Worm (Caenorhabditis elegans) whole organism, early embryonic: Measurements from ENCODE around the gene F19B6.1.

ENCODE experiments used
- B0310.2 ChIP-seq: sonication (generic microtip); optimal IDR thresholded peaks from 2 replicates; lab custom pipeline; 2016; ENCODE audit warnings: mild to moderate bottlenecking, missing genetic modification characterization, missing compliant biosample characterization
- F13C5.2 ChIP-seq: sonication (generic microtip); optimal IDR thresholded peaks from 2 replicates; lab custom pipeline; 2017; ENCODE audit warnings: mild to moderate bottlenecking, missing genetic modification characterization, inconsistent platforms, missing compliant biosample characterization
- aly-1 ChIP-seq: sonication (generic microtip); optimal IDR thresholded peaks from 2 replicates; lab custom pipeline; 2016; ENCODE audit warnings: missing genetic modification characterization, missing compliant biosample characterization
- ama-1 ChIP-seq: fragments of 150-350 bp; optimal IDR thresholded peaks from 2 replicates; lab custom pipeline; 2014
- ceh-13 ChIP-seq: fragments of 200-800 bp; sonication (Bioruptor generic); optimal IDR thresholded peaks from 2 replicates; lab custom pipeline; 2018; ENCODE audit warnings: mild to moderate bottlenecking, missing genetic modification characterization, missing compliant biosample characterization
- ceh-36 ChIP-seq: sonication (generic microtip); optimal IDR thresholded peaks from 2 replicates; lab custom pipeline; 2016; ENCODE audit warnings: missing genetic modification characterization, inconsistent platforms, missing compliant biosample characterization
- ets-7 ChIP-seq: sonication (generic microtip); optimal IDR thresholded peaks from 2 replicates; lab custom pipeline; 2016; ENCODE audit warnings: missing genotype, missing genetic modification characterization, missing compliant biosample characterization
- flt-1 ChIP-seq: fragments of 200-800 bp; sonication (Bioruptor generic); IDR thresholded peaks from 2 replicates; pipeline ENCODE4 v1.3.6; 2022; ENCODE audit warnings: missing genetic modification characterization, missing compliant biosample characterization
- hmbx-1 ChIP-seq: sonication (generic microtip); optimal IDR thresholded peaks from 2 replicates; lab custom pipeline; 2016; ENCODE audit warnings: mild to moderate bottlenecking, missing genetic modification characterization, missing compliant biosample characterization
- hmg-4 ChIP-seq: fragments of 200-800 bp; sonication (Bioruptor generic); optimal IDR thresholded peaks from 2 replicates; lab custom pipeline; 2018; ENCODE audit warnings: mild to moderate bottlenecking, missing genetic modification characterization, missing compliant biosample characterization
- hnd-1 ChIP-seq: sonication (generic microtip); optimal IDR thresholded peaks from 2 replicates; lab custom pipeline; 2016; ENCODE audit warnings: missing genetic modification characterization, missing compliant biosample characterization
- pes-1 ChIP-seq: fragments of 200-800 bp; sonication (Bioruptor generic); IDR thresholded peaks from 2 replicates; pipeline ENCODE4 v1.3.6; 2022; ENCODE audit warnings: missing genetic modification reagents, missing genetic modification characterization, missing compliant biosample characterization
- scrt-1 ChIP-seq: fragments of 200-800 bp; sonication (Bioruptor generic); IDR thresholded peaks from 2 replicates; pipeline ENCODE4 v1.3.6; 2022; ENCODE audit warnings: missing genetic modification characterization, missing compliant biosample characterization
- sea-1 ChIP-seq: fragments of 200-800 bp; sonication (Bioruptor generic); conservative IDR thresholded peaks from 2 replicates; pipeline ENCODE4 v1.3.6; 2022; ENCODE audit warnings: missing genetic modification characterization, missing compliant biosample characterization
- tbx-11 ChIP-seq: fragments of 200-800 bp; sonication (Bioruptor generic); IDR thresholded peaks from 2 replicates; pipeline ENCODE4 v1.3.6; 2022; ENCODE audit warnings: missing genetic modification characterization, missing compliant biosample characterization
- tbx-37 ChIP-seq: fragments of 200-800 bp; sonication (Bioruptor generic); conservative IDR thresholded peaks from 2 replicates; pipeline ENCODE4 v1.3.6; 2022; ENCODE audit warnings: missing genetic modification reagents, missing genetic modification characterization, missing compliant biosample characterization
- tra-4 ChIP-seq: sonication (generic microtip); optimal IDR thresholded peaks from 2 replicates; lab custom pipeline; 2017; ENCODE audit warnings: missing genetic modification characterization, missing compliant biosample characterization

Gene F19B6.1

DNA sequence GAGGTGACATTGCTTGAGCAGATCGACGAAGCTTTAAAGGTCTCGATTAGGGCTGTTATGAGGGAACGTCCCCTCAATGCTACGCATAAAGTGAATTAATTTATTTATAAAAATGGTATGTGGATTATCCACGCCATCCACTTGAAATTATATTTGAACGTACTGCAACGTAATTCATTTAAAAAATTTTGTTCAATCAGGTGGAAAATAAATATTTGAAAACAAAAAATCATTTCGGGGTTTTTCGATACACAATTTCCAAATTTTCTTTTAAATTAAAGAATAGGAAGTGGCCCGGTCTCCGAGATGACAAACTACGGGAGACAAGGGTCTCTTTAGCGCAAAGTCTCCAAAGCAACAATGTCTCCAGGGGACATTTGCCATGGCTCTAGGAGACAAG lies 24.3 kb downstream of the F19B6.1 start, which contains the start of gene oac-58:
Gene oac-58, minus strand, starts transcription at position 101 of the 400 bp plus-strand sequence.
- TF ChIP-seq ceh-36 (tag; lab: Kevin White, UChicago) (no peak), flt-1 (no peak), hnd-1 (tag; lab: Kevin White, UChicago) (no peak), ama-1 (no peak), pes-1 (no peak), sea-1 (GFP tag; lab: Robert Waterston, UW) (no peak), tbx-37 (no peak), F13C5.2 (tag; lab: Kevin White, UChicago) (no peak), ceh-13 (GFP tag; lab: Kevin White, UChicago) (no peak), ets-7 (tag; lab: Kevin White, UChicago) (no peak), tra-4 (tag; lab: Kevin White, UChicago) (no peak), tbx-11 (GFP tag; lab: Robert Waterston, UW) (no peak), aly-1 (tag; lab: Kevin White, UChicago) (no peak), hmg-4 (GFP tag; lab: Kevin White, UChicago) (no peak), hmbx-1 (tag; lab: Kevin White, UChicago) (no peak), scrt-1 (GFP tag; lab: Robert Waterston, UW) (no peak), B0310.2 (tag; lab: Kevin White, UChicago) (no peak)

DNA sequence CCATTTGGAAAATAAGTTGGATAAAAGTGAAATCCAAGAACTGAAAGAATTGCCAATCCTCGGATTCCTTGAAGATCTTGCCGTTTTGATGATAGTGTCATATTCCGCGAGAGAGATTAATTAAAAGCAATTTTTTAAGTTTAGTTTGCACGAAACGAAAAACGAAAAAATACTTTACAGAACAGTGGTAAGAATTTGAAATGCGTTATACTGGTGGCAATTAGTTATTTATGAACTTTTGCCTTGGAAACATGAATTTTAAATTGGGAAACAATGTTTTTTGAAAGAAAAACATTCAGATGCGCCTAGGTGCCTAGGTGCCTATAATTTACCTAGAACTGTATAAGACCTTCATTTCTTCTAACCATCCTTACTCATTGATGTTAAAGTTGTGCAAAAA lies 28.2 kb downstream of the F19B6.1 start, which contains the start of gene oac-57:
Gene oac-57, minus strand, starts transcription at position 101 of the 400 bp plus-strand sequence.
- TF ChIP-seq tra-4 (tag; lab: Kevin White, UChicago) (no peak), tbx-11 (GFP tag; lab: Robert Waterston, UW) (no peak), pes-1 (no peak), sea-1 (GFP tag; lab: Robert Waterston, UW) (no peak), B0310.2 (tag; lab: Kevin White, UChicago) (no peak), ama-1 (no peak), hmbx-1 (tag; lab: Kevin White, UChicago) (no peak), tbx-37 (no peak), aly-1 (tag; lab: Kevin White, UChicago) (no peak), flt-1 (no peak), hnd-1 (tag; lab: Kevin White, UChicago) (no peak), F13C5.2 (tag; lab: Kevin White, UChicago) (no peak), ceh-36 (tag; lab: Kevin White, UChicago) (no peak), scrt-1 (GFP tag; lab: Robert Waterston, UW) (no peak), ceh-13 (GFP tag; lab: Kevin White, UChicago) (no peak)

DNA sequence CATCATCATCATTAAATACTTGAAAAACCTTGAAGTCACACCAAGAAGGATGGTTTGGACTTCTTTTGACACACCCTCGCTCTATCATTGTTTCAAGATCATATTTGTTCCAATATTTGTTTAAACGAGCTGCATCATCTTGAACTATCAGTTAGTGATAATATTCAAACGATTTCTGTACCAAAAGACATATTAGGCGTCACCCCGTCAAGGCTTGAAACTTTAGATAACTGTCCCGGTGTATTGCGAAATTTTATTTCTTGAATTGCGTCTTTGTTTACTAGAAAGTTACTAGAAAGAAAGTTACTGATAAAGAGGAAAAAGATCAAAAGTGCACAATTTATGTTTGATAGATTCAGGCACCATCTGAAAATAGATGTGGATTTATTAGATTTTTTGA lies 29.9 kb downstream of the F19B6.1 start:
- TF ChIP-seq pes-1 (no peak), tra-4 (tag; lab: Kevin White, UChicago) (no peak), ceh-36 (tag; lab: Kevin White, UChicago) (no peak), hmg-4 (GFP tag; lab: Kevin White, UChicago) (no peak), aly-1 (tag; lab: Kevin White, UChicago) (no peak), B0310.2 (tag; lab: Kevin White, UChicago) (no peak), flt-1 (no peak), ceh-13 (GFP tag; lab: Kevin White, UChicago) (no peak), hnd-1 (tag; lab: Kevin White, UChicago) (no peak), ets-7 (tag; lab: Kevin White, UChicago) (no peak), scrt-1 (GFP tag; lab: Robert Waterston, UW) (no peak), sea-1 (GFP tag; lab: Robert Waterston, UW) (no peak), tbx-11 (GFP tag; lab: Robert Waterston, UW) (no peak), tbx-37 (no peak), hmbx-1 (tag; lab: Kevin White, UChicago) (no peak)

DNA sequence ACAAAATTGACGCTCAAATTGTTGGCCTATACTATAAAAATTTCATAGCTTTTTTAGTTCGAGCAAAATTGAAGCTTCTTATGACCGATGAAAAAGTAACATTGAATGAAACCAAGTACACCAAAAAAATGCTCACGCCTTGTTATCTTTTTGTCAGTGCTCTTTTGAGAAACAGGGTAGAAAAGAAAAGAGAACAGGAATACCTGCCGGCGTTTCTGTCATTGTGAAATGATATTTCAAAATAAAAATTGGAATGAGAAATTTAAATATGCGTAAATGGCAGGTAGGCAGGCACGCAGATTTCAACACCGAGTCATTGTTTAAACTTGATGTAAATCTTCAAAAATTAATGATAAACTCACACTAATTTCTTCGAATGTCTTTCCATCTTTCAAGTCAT lies 31.1 kb downstream of the F19B6.1 start:
- no peak for TF ChIP-seq hnd-1 (tag; lab: Kevin White, UChicago)
- TF ChIP-seq hmg-4 (GFP tag; lab: Kevin White, UChicago): no peak
- TF ChIP-seq tbx-37: no peak
- TF ChIP-seq tra-4 (tag; lab: Kevin White, UChicago): no peak
- TF ChIP-seq hmbx-1 (tag; lab: Kevin White, UChicago): no peak
- TF ChIP-seq ceh-36 (tag; lab: Kevin White, UChicago): no peak
- no peak for TF ChIP-seq flt-1
- no peak for TF ChIP-seq ama-1
- no peak for TF ChIP-seq F13C5.2 (tag; lab: Kevin White, UChicago)
- TF ChIP-seq B0310.2 (tag; lab: Kevin White, UChicago): no peak
- no peak for TF ChIP-seq scrt-1 (GFP tag; lab: Robert Waterston, UW)
- no peak for TF ChIP-seq ceh-13 (GFP tag; lab: Kevin White, UChicago)
- TF ChIP-seq aly-1 (tag; lab: Kevin White, UChicago): no peak

ce11 chrIV:12302885-12303284 lies 33.0 kb downstream of the F19B6.1 start:
- TF ChIP-seq ceh-36 (tag; lab: Kevin White, UChicago): no peak
- no peak for TF ChIP-seq ceh-13 (GFP tag; lab: Kevin White, UChicago)
- no peak for TF ChIP-seq flt-1
- TF ChIP-seq ama-1: no peak
- no peak for TF ChIP-seq B0310.2 (tag; lab: Kevin White, UChicago)
- TF ChIP-seq scrt-1 (GFP tag; lab: Robert Waterston, UW): no peak
- TF ChIP-seq pes-1: no peak
- TF ChIP-seq aly-1 (tag; lab: Kevin White, UChicago): no peak
- no peak for TF ChIP-seq sea-1 (GFP tag; lab: Robert Waterston, UW)
- TF ChIP-seq F13C5.2 (tag; lab: Kevin White, UChicago): no peak
- no peak for TF ChIP-seq tbx-37
- TF ChIP-seq ets-7 (tag; lab: Kevin White, UChicago): no peak
- no peak for TF ChIP-seq tra-4 (tag; lab: Kevin White, UChicago)

DNA sequence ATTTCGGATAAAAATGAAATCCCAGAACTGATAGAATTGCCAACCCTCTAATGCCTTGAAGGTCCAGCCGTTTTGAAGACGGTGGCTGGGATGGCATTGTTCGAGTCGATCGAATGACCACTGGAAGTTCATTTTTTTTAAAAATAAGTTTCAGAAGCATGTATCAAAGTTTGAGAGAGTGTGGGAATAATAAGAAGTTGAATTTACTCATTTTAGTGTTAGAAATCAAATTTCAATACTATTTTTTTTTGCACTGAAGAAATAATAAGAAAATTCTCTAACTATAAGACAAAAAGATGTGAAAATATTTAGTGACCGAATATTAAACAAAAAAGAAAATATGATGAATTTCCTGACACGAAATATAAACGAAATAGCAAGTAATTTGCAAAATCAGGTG lies 34.7 kb downstream of the F19B6.1 start, which contains the start of gene oac-59:
Gene oac-59, minus strand, starts transcription at position 101 of the 400 bp plus-strand sequence.
- TF ChIP-seq pes-1 (no peak), hnd-1 (tag; lab: Kevin White, UChicago) (no peak), hmg-4 (GFP tag; lab: Kevin White, UChicago) (no peak)

DNA sequence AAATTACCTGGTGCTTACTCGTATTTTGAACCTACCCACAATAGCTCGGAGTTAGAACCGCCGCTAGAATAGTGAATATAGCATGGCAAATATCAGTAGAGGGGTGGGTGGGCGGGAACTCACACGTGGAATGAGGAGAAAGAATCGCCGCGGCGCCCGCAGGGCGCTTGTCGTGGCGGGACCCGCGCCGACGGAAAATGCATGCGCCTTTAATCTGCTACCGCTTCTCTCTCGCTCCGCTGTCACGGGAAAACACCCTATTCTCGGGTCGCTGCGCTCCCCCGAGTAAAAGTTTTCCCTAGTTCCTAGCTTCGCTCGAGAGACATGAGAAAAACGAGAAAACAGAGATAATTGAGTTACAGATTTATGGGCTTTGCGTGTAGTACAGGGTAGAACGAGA lies 41.1 kb downstream of the F19B6.1 start:
- TF ChIP-seq pes-1: 0 out of 2 replicates have a peak, but pooled peaks have one; percentile 19
